Worm (Caenorhabditis elegans): Measurements from ENCODE around the gene T07C4.3.

ce11 chrIII:10396891-10397502, 45.0 kb downstream of the T07C4.3 start:
- TF ChIP-seq tra-4 (tag; optimal IDR thresholded peaks at IDR 0.05) (no peak), B0310.2 (tag; optimal IDR thresholded peaks at IDR 0.05) (no peak), ama-1 (optimal IDR thresholded peaks at IDR 0.05) (no peak)

Data from whole organism, early embryonic.